Worm (Caenorhabditis elegans) whole organism, L3 larva: ENCODE measurements around the gene rpb-8.

ENCODE experiments used
- R02D3.7 ChIP-seq: fragments of 150-350 bp; optimal IDR thresholded peaks from 2 replicates; lab custom pipeline; 2014; ENCODE audit warnings: missing biosample characterization, missing genetic modification characterization
- ama-1 ChIP-seq: fragments of 150-350 bp; optimal IDR thresholded peaks from 2 replicates; lab custom pipeline; 2018
- ceh-16 ChIP-seq: sonication (generic microtip); optimal IDR thresholded peaks from 2 replicates; lab custom pipeline; 2017; ENCODE audit warnings: missing biosample characterization, missing genetic modification characterization
- ceh-82 ChIP-seq: fragments of 150-350 bp; optimal IDR thresholded peaks from 2 replicates; lab custom pipeline; 2014; ENCODE audit warnings: missing biosample characterization, missing genetic modification characterization
- elt-1 ChIP-seq: fragments of 150-350 bp; optimal IDR thresholded peaks from 2 replicates; lab custom pipeline; 2014; ENCODE audit warnings: missing biosample characterization, missing genetic modification characterization
- fkh-10 ChIP-seq: sonication (generic microtip); optimal IDR thresholded peaks from 2 replicates; lab custom pipeline; 2017; ENCODE audit warnings: missing biosample characterization, missing genetic modification reagents, missing genetic modification characterization
- lin-39 ChIP-seq: fragments of 150-350 bp; optimal IDR thresholded peaks from 2 replicates; lab custom pipeline; 2018; ENCODE audit warnings: missing biosample characterization, missing genetic modification reagents, missing genetic modification characterization
- nhr-11 ChIP-seq: fragments of 150-350 bp; optimal IDR thresholded peaks from 2 replicates; lab custom pipeline; 2014; ENCODE audit warnings: missing biosample characterization, missing genetic modification characterization
- nhr-237 ChIP-seq: fragments of 150-350 bp; optimal IDR thresholded peaks from 2 replicates; lab custom pipeline; 2014; ENCODE audit warnings: missing biosample characterization, missing genetic modification characterization
- nhr-25 ChIP-seq: sonication (generic microtip); optimal IDR thresholded peaks from 2 replicates; lab custom pipeline; 2017; ENCODE audit warnings: missing biosample characterization, missing genetic modification characterization
- nhr-77 ChIP-seq: fragments of 150-350 bp; optimal IDR thresholded peaks from 2 replicates; lab custom pipeline; 2014; ENCODE audit warnings: missing biosample characterization, missing genetic modification characterization
- pha-4 ChIP-seq: fragments of 150-350 bp; optimal IDR thresholded peaks from 2 replicates; lab custom pipeline; 2014; ENCODE audit warnings: missing biosample characterization, missing genetic modification reagents, missing genetic modification characterization
- sea-2 ChIP-seq: fragments of 150-350 bp; sonication (generic microtip); optimal IDR thresholded peaks from 4 replicates; lab custom pipeline; 2014; ENCODE audit warnings: missing biosample characterization, missing genetic modification reagents, missing genetic modification characterization
- snpc-4 ChIP-seq: fragments of 150-350 bp; optimal IDR thresholded peaks from 2 replicates; lab custom pipeline; 2014; ENCODE audit warnings: missing biosample characterization, missing genetic modification characterization

DNA sequence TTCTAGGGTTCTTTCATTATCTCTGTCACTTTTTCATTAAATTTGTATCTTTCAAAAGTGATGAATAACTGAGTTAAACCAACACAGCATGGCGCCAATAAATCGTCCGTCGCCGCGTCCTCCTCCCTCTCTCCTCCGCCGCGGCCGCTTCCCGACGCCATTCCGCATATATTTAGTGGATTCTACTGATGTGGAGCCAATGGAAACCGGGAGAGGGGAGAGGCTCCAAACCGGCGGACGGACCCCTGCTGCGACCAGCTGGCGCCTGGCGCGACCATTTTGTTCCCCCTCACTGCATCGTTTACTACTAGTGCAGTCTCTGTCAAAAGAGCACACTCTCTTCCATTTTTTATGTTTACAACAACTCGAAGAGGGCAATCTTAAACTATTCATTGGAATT lies 33.4 kb upstream of the rpb-8 start:
- TF ChIP-seq elt-1 (tag; lab: Kevin White, UChicago): no peak
- TF ChIP-seq R02D3.7 (tag; lab: Kevin White, UChicago): no peak
- TF ChIP-seq fkh-10 (GFP tag; lab: Kevin White, UChicago): no peak
- TF ChIP-seq ceh-82: no peak
- TF ChIP-seq nhr-77 (tag; lab: Kevin White, UChicago): no peak
- no peak for TF ChIP-seq nhr-237 (tag; lab: Kevin White, UChicago)
- no peak for TF ChIP-seq ceh-16
- TF ChIP-seq nhr-11 (tag; lab: Kevin White, UChicago): no peak
- no peak for TF ChIP-seq nhr-25 (tag; lab: Kevin White, UChicago)
- no peak for TF ChIP-seq pha-4 (tag; lab: Kevin White, UChicago)
- TF ChIP-seq ama-1 (lab: Kevin White, UChicago): no peak
- no peak for TF ChIP-seq snpc-4 (tag; lab: Kevin White, UChicago)
- peak; percentile 66 for TF ChIP-seq lin-39
- TF ChIP-seq sea-2 (GFP tag; lab: Kevin White, UChicago): no peak
